Worm (Caenorhabditis elegans) whole organism, L1 larva: ENCODE results near the gene clec-128.
A peak's percentile ranks its signal among the peaks of the same experiment; 100 is the strongest.

Experiments used
- Y116A8C.19 ChIP-seq: sonication (generic microtip); optimal IDR thresholded peaks from 2 replicates; lab custom pipeline; 2016; ENCODE audit warnings: missing compliant biosample characterization, missing genetic modification characterization, borderline replicate concordance
- alr-1 ChIP-seq: fragments of 200-800 bp; sonication (Bioruptor generic); optimal IDR thresholded peaks from 2 replicates; lab custom pipeline; 2018; ENCODE audit warnings: borderline replicate concordance, mild to moderate bottlenecking, missing genetic modification characterization, missing compliant biosample characterization
- aly-2 ChIP-seq: fragments of 150-350 bp; optimal IDR thresholded peaks from 2 replicates; lab custom pipeline; 2014; ENCODE audit warnings: missing biosample characterization, missing genetic modification characterization
- ama-1 ChIP-seq: fragments of 150-350 bp; optimal IDR thresholded peaks from 2 replicates; lab custom pipeline; 2014
- ceh-63 ChIP-seq: fragments of 200-800 bp; sonication (Bioruptor generic); optimal IDR thresholded peaks from 2 replicates; lab custom pipeline; 2018; ENCODE audit warnings: mild to moderate bottlenecking, missing genetic modification characterization, missing compliant biosample characterization
- ceh-8 ChIP-seq: fragments of 200-800 bp; sonication (Bioruptor generic); optimal IDR thresholded peaks from 2 replicates; lab custom pipeline; 2018; ENCODE audit warnings: mild to moderate bottlenecking, missing genetic modification characterization, moderate library complexity, missing compliant biosample characterization
- ceh-82 ChIP-seq, 3 experiments: fragments of 150-350 bp in 1 of 3; sonication (generic microtip) in 2 of 3; optimal IDR thresholded peaks; 2 replicates each; lab custom pipeline; 2014 to 2017; ENCODE audit warnings: missing biosample characterization in 3 of 3, missing genetic modification characterization in 3 of 3
- ces-1 ChIP-seq: fragments of 150-350 bp; optimal IDR thresholded peaks from 2 replicates; lab custom pipeline; 2014; ENCODE audit warnings: missing biosample characterization, missing genetic modification reagents, missing genetic modification characterization
- dsc-1 ChIP-seq: sonication (generic microtip); optimal IDR thresholded peaks from 2 replicates; lab custom pipeline; 2016; ENCODE audit warnings: mild to moderate bottlenecking, missing genetic modification characterization, missing compliant biosample characterization
- efl-1 ChIP-seq, 4 experiments: fragments of 150-350 bp; optimal IDR thresholded peaks in 3 of 4; peaks in 1 of 4; 1 replicate in 1 of 4; 2 replicates in 3 of 4; lab custom pipeline; 2014; ENCODE audit warnings: missing biosample characterization in 2 of 4, missing genetic modification characterization in 2 of 4, missing genetic modification reagents in 2 of 4
- egl-27 ChIP-seq, 2 experiments: fragments of 150-350 bp in 1 of 2; sonication (generic microtip); optimal IDR thresholded peaks; 3 replicates each; lab custom pipeline; 2017 to 2018; ENCODE audit warnings: missing biosample characterization in 2 of 2, missing genetic modification characterization in 2 of 2, missing genetic modification reagents in 2 of 2
- ets-5 ChIP-seq: fragments of 200-800 bp; sonication (Bioruptor generic); IDR thresholded peaks from 2 replicates; pipeline ENCODE4 v1.3.6; 2022; ENCODE audit warnings: missing genetic modification characterization, missing compliant biosample characterization
- hlh-4 ChIP-seq: sonication (generic microtip); optimal IDR thresholded peaks from 2 replicates; lab custom pipeline; 2016; ENCODE audit warnings: mild to moderate bottlenecking, missing genetic modification characterization, missing compliant biosample characterization
- hpl-2 ChIP-seq: fragments of 150-350 bp; optimal IDR thresholded peaks from 2 replicates; lab custom pipeline; 2014; ENCODE audit warnings: missing biosample characterization, missing genetic modification reagents, missing genetic modification characterization
- irx-1 ChIP-seq: sonication (generic microtip); optimal IDR thresholded peaks from 2 replicates; lab custom pipeline; 2016; ENCODE audit warnings: missing genetic modification characterization, missing compliant biosample characterization
- isw-1 ChIP-seq: fragments of 200-800 bp; sonication (Bioruptor generic); IDR thresholded peaks from 2 replicates; pipeline ENCODE4 v1.3.6; 2022; ENCODE audit warnings: missing genetic modification characterization, missing compliant biosample characterization
- jun-1 ChIP-seq: fragments of 150-350 bp; optimal IDR thresholded peaks from 2 replicates; lab custom pipeline; 2014; ENCODE audit warnings: missing biosample characterization, missing genetic modification reagents, missing genetic modification characterization
- lin-15B ChIP-seq: fragments of 150-350 bp; sonication (generic microtip); optimal IDR thresholded peaks from 3 replicates; lab custom pipeline; 2014; ENCODE audit warnings: missing biosample characterization, missing genetic modification characterization
- lin-35 ChIP-seq, 2 experiments: fragments of 150-350 bp; optimal IDR thresholded peaks; 2 replicates each; lab custom pipeline; 2014; ENCODE audit warnings: missing biosample characterization in 2 of 2, missing genetic modification characterization in 2 of 2, missing genetic modification reagents in 2 of 2
- mdl-1 ChIP-seq, 2 experiments: fragments of 150-350 bp; optimal IDR thresholded peaks; 2 replicates each; lab custom pipeline; 2014 to 2017; ENCODE audit warnings: missing biosample characterization in 2 of 2, missing genetic modification characterization in 2 of 2, inconsistent platforms in 1 of 2
- nhr-11 ChIP-seq: fragments of 150-350 bp; optimal IDR thresholded peaks from 2 replicates; lab custom pipeline; 2014; ENCODE audit warnings: missing biosample characterization, missing genetic modification characterization
- nhr-237 ChIP-seq: fragments of 150-350 bp; optimal IDR thresholded peaks from 2 replicates; lab custom pipeline; 2014; ENCODE audit warnings: missing biosample characterization, missing genetic modification characterization
- nhr-71 ChIP-seq: sonication (generic microtip); optimal IDR thresholded peaks from 2 replicates; lab custom pipeline; 2016; ENCODE audit warnings: mild to moderate bottlenecking, missing genetic modification characterization, moderate library complexity, missing compliant biosample characterization
- nhr-76 ChIP-seq: sonication (generic microtip); optimal IDR thresholded peaks from 2 replicates; lab custom pipeline; 2017; ENCODE audit warnings: missing biosample characterization, missing genetic modification characterization
- nhr-77 ChIP-seq: fragments of 150-350 bp; optimal IDR thresholded peaks from 2 replicates; lab custom pipeline; 2014; ENCODE audit warnings: missing biosample characterization, missing genetic modification characterization
- nhr-90 ChIP-seq: sonication (generic microtip); optimal IDR thresholded peaks from 2 replicates; lab custom pipeline; 2016; ENCODE audit warnings: mild to moderate bottlenecking, missing genetic modification characterization, missing compliant biosample characterization; ENCODE audit not compliant: poor library complexity
- pqm-1 ChIP-seq: sonication (generic microtip); optimal IDR thresholded peaks from 3 replicates; lab custom pipeline; 2017; ENCODE audit warnings: missing biosample characterization, missing genetic modification characterization
- skn-1 ChIP-seq: fragments of 150-350 bp; optimal IDR thresholded peaks from 2 replicates; lab custom pipeline; 2014; ENCODE audit warnings: missing biosample characterization, missing genetic modification characterization
- tbx-2 ChIP-seq: sonication (generic microtip); optimal IDR thresholded peaks from 2 replicates; lab custom pipeline; 2016; ENCODE audit warnings: missing genetic modification characterization, missing compliant biosample characterization
- tlp-1 ChIP-seq: fragments of 150-350 bp; optimal IDR thresholded peaks from 2 replicates; lab custom pipeline; 2014; ENCODE audit warnings: missing biosample characterization, missing genetic modification characterization
- unc-62 ChIP-seq: fragments of 150-350 bp; optimal IDR thresholded peaks from 2 replicates; lab custom pipeline; 2014; ENCODE audit warnings: missing biosample characterization, missing genetic modification reagents, missing genetic modification characterization
- xbp-1 ChIP-seq: sonication (generic microtip); optimal IDR thresholded peaks from 2 replicates; lab custom pipeline; 2016; ENCODE audit warnings: missing genetic modification characterization, missing compliant biosample characterization
- zag-1 ChIP-seq: fragments of 150-350 bp; optimal IDR thresholded peaks from 2 replicates; lab custom pipeline; 2014; ENCODE audit warnings: missing biosample characterization, missing genetic modification characterization
- zip-4 ChIP-seq: fragments of 200-800 bp; sonication (Bioruptor generic); optimal IDR thresholded peaks from 2 replicates; lab custom pipeline; 2018; ENCODE audit warnings: mild to moderate bottlenecking, missing genetic modification characterization, moderate library complexity, missing compliant biosample characterization

Gene clec-128

ce11 chrII:3570927-3571538 lies at the start of gene clec-128, which contains the start of gene clec-129:
Gene clec-128 (minus strand): TSS chrII:3571027.
Gene clec-129 (plus strand): TSS chrII:3571488.
- TF ChIP-seq irx-1 (tag; lab: Kevin White, UChicago) (no peak), tlp-1 (no peak), ceh-63 (GFP tag; lab: Kevin White, UChicago) (no peak), jun-1 (tag; lab: Kevin White, UChicago) (no peak), nhr-237 (tag; lab: Kevin White, UChicago) (no peak), ces-1 (GFP tag; lab: Kevin White, UChicago) (no peak), ceh-8 (GFP tag; lab: Kevin White, UChicago) (no peak)

ce11 chrII:3617512-3617911 lies 46.7 kb upstream of the clec-128 start, which contains the start of gene F40E12.1:
Gene F40E12.1 (plus strand): TSS chrII:3617812.
- TF ChIP-seq hpl-2 (GFP tag; lab: Kevin White, UChicago): no peak
- TF ChIP-seq ama-1 (lab: Kevin White, UChicago): no peak
- no peak for TF ChIP-seq nhr-11 (tag; lab: Kevin White, UChicago)
- no peak for TF ChIP-seq efl-1 (optimal IDR thresholded peaks at IDR 0.05; lab: Kevin White, UChicago)
- TF ChIP-seq efl-1 (GFP tag; optimal IDR thresholded peaks at IDR 0.05 in 1 of 2; lab: Kevin White, UChicago): no peak
- no peak for TF ChIP-seq nhr-237 (tag; lab: Kevin White, UChicago)
- TF ChIP-seq unc-62 (GFP tag; lab: Kevin White, UChicago): no peak
- TF ChIP-seq pqm-1 (tag; lab: Kevin White, UChicago): no peak
- TF ChIP-seq zag-1 (tag; lab: Kevin White, UChicago): no peak
- TF ChIP-seq Y116A8C.19 (tag; lab: Kevin White, UChicago): no peak
- TF ChIP-seq nhr-76: no peak
- TF ChIP-seq xbp-1 (tag; lab: Kevin White, UChicago): no peak
- no peak for TF ChIP-seq lin-15B (tag; lab: Kevin White, UChicago)
- TF ChIP-seq ceh-82 (tag; optimal IDR thresholded peaks at IDR 0.05; lab: Kevin White, UChicago): no peak
- TF ChIP-seq egl-27 (tag; optimal IDR thresholded peaks at IDR 0.05; lab: Kevin White, UChicago): no peak
- no peak for TF ChIP-seq aly-2 (tag; lab: Kevin White, UChicago)
- no peak for TF ChIP-seq tbx-2 (tag; lab: Kevin White, UChicago)
- no peak for TF ChIP-seq ceh-63 (GFP tag; lab: Kevin White, UChicago)
- TF ChIP-seq isw-1 (GFP tag; lab: Robert Waterston, UW): no peak
- no peak for TF ChIP-seq skn-1 (tag; lab: Kevin White, UChicago)
- TF ChIP-seq, all 84 proteins: peak for 0

ce11 chrII:3616615-3617014 lies 45.8 kb upstream of the clec-128 start:
- TF ChIP-seq dsc-1 (no peak), xbp-1 (tag; lab: Kevin White, UChicago) (peak; percentile 42)

- TF ChIP-seq nhr-90 (tag; lab: Kevin White, UChicago): no peak
- no peak for TF ChIP-seq alr-1 (tag; lab: Kevin White, UChicago)
- TF ChIP-seq nhr-237 (tag; lab: Kevin White, UChicago): no peak
- TF ChIP-seq dsc-1: no peak
- TF ChIP-seq ets-5 (GFP tag; lab: Robert Waterston, UW): no peak
- TF ChIP-seq hlh-4 (tag; lab: Kevin White, UChicago): no peak
- no peak for TF ChIP-seq nhr-77 (tag; lab: Kevin White, UChicago)
- TF ChIP-seq unc-62 (GFP tag; lab: Kevin White, UChicago): no peak
- no peak for TF ChIP-seq mdl-1 (tag; optimal IDR thresholded peaks at IDR 0.05; lab: Kevin White, UChicago)
These were observed 38.9 kb upstream of the clec-128 start, which contains the start of gene Y49F6A.5 for ce11 chrII:3609764-3610163. Gene Y49F6A.5 (minus strand): TSS chrII:3609864.

- TF ChIP-seq nhr-71 (no peak), zag-1 (tag; lab: Kevin White, UChicago) (no peak), ets-5 (GFP tag; lab: Robert Waterston, UW) (no peak), lin-35 (GFP tag; optimal IDR thresholded peaks at IDR 0.05; lab: Kevin White, UChicago) (no peak), ama-1 (lab: Kevin White, UChicago) (no peak), zip-4 (GFP tag; lab: Kevin White, UChicago) (no peak)
These were observed 33.8 kb upstream of the clec-128 start for ce11 chrII:3604578-3604977.
